Worm (Caenorhabditis elegans) whole organism, L4 larva: ENCODE results near the gene cup-16.

Experiments
- D1046.2 ChIP-seq: fragments of 200-800 bp; sonication (Bioruptor generic); IDR thresholded peaks from 2 replicates; pipeline ENCODE4 v1.3.6; 2022; ENCODE audit warnings: missing genetic modification characterization, missing compliant biosample characterization
- F10B5.3 ChIP-seq: sonication (generic microtip); optimal IDR thresholded peaks from 2 replicates; lab custom pipeline; 2016; ENCODE audit warnings: mild to moderate bottlenecking, missing genetic modification characterization, missing compliant biosample characterization
- F44E2.7 ChIP-seq: fragments of 200-800 bp; sonication (Bioruptor generic); IDR thresholded peaks from 2 replicates; pipeline ENCODE4 v2.1.2; 2022; ENCODE audit warnings: missing genetic modification characterization, missing compliant biosample characterization
- T26A8.4 ChIP-seq: fragments of 200-800 bp; sonication (Bioruptor generic); IDR thresholded peaks from 2 replicates; pipeline ENCODE4 v1.3.6; 2022; ENCODE audit warnings: missing genetic modification characterization, missing compliant biosample characterization
- Y48G9A.11 ChIP-seq: fragments of 200-800 bp; sonication (Bioruptor generic); IDR thresholded peaks from 2 replicates; pipeline ENCODE4 v1.3.6; 2022; ENCODE audit warnings: missing genetic modification reagents, missing genetic modification characterization, missing compliant biosample characterization
- Y5F2A.4 ChIP-seq: fragments of 200-800 bp; sonication (Bioruptor generic); optimal IDR thresholded peaks from 2 replicates; lab custom pipeline; 2018; ENCODE audit warnings: mild to moderate bottlenecking, missing genetic modification characterization, missing compliant biosample characterization
- aha-1 ChIP-seq: fragments of 150-350 bp; peaks from one replicate; lab custom pipeline; 2014; ENCODE audit warnings: missing biosample characterization, missing genetic modification characterization
- ceh-20 ChIP-seq: fragments of 200-800 bp; sonication (Bioruptor generic); IDR thresholded peaks from 2 replicates; pipeline ENCODE4 v1.3.6; 2022; ENCODE audit warnings: missing genetic modification reagents, missing genetic modification characterization, missing compliant biosample characterization
- cey-2 ChIP-seq: sonication (generic microtip); optimal IDR thresholded peaks from 3 replicates; lab custom pipeline; 2017; ENCODE audit warnings: missing genetic modification characterization, mild to moderate bottlenecking, missing compliant biosample characterization, antibody characterized with exemption, borderline replicate concordance; ENCODE audit not compliant: insufficient read depth
- daf-19 ChIP-seq: fragments of 200-800 bp; sonication (Bioruptor generic); conservative IDR thresholded peaks from 2 replicates; pipeline ENCODE4 v1.3.6; 2022; ENCODE audit warnings: missing genetic modification characterization, missing compliant biosample characterization
- dmd-9 ChIP-seq: fragments of 200-800 bp; sonication (Bioruptor generic); IDR thresholded peaks from 2 replicates; pipeline ENCODE4 v1.3.6; 2022; ENCODE audit warnings: missing genetic modification reagents, missing genetic modification characterization, missing compliant biosample characterization
- dpl-1 ChIP-seq: fragments of 150-350 bp; optimal IDR thresholded peaks from 2 replicates; lab custom pipeline; 2014; ENCODE audit warnings: missing biosample characterization, missing genetic modification reagents, missing genetic modification characterization
- dve-1 ChIP-seq: sonication (generic microtip); optimal IDR thresholded peaks from 2 replicates; lab custom pipeline; 2017; ENCODE audit warnings: antibody characterized with exemption, mild to moderate bottlenecking, missing genetic modification characterization, missing compliant biosample characterization; ENCODE audit not compliant: insufficient read depth
- fkh-10 ChIP-seq: fragments of 150-350 bp; optimal IDR thresholded peaks from 2 replicates; lab custom pipeline; 2014; ENCODE audit warnings: missing biosample characterization, missing genetic modification reagents, missing genetic modification characterization
- fos-1 ChIP-seq: fragments of 150-350 bp; optimal IDR thresholded peaks from 2 replicates; lab custom pipeline; 2014; ENCODE audit warnings: missing biosample characterization, missing genetic modification characterization
- gei-8 ChIP-seq: fragments of 200-800 bp; sonication (Bioruptor generic); optimal IDR thresholded peaks from 2 replicates; lab custom pipeline; 2018; ENCODE audit warnings: mild to moderate bottlenecking, missing genetic modification characterization, missing compliant biosample characterization
- hmg-1.1 ChIP-seq: fragments of 200-800 bp; sonication (Bioruptor generic); IDR thresholded peaks from 2 replicates; pipeline ENCODE4 v1.3.6; 2022; ENCODE audit warnings: missing genetic modification reagents, missing genetic modification characterization, missing compliant biosample characterization
- jun-1 ChIP-seq: fragments of 150-350 bp; optimal IDR thresholded peaks from 2 replicates; lab custom pipeline; 2014; ENCODE audit warnings: missing biosample characterization, missing genetic modification reagents, missing genetic modification characterization
- lin-13 ChIP-seq: fragments of 150-350 bp; optimal IDR thresholded peaks from 2 replicates; lab custom pipeline; 2014; ENCODE audit warnings: missing biosample characterization, missing genetic modification reagents, missing genetic modification characterization
- lin-15B ChIP-seq: fragments of 150-350 bp; sonication (generic microtip); optimal IDR thresholded peaks from 3 replicates; lab custom pipeline; 2014; ENCODE audit warnings: missing biosample characterization, missing genetic modification characterization
- lsy-2 ChIP-seq, 2 experiments: fragments of 150-350 bp in 1 of 2; sonication (generic microtip) in 1 of 2; optimal IDR thresholded peaks; 2 replicates each; lab custom pipeline; 2014 to 2017; ENCODE audit warnings: missing biosample characterization in 2 of 2, missing genetic modification characterization in 2 of 2
- madf-9 ChIP-seq: fragments of 200-800 bp; sonication (Bioruptor generic); conservative IDR thresholded peaks from 2 replicates; pipeline ENCODE4 v1.3.6; 2022; ENCODE audit warnings: missing genetic modification reagents, missing genetic modification characterization, missing compliant biosample characterization
- mep-1 ChIP-seq: fragments of 150-350 bp; sonication (generic microtip); optimal IDR thresholded peaks from 3 replicates; lab custom pipeline; 2014; ENCODE audit warnings: missing biosample characterization, missing genetic modification characterization
- mes-2 ChIP-seq: sonication (generic microtip); optimal IDR thresholded peaks from 2 replicates; lab custom pipeline; 2016; ENCODE audit warnings: missing genotype, mild to moderate bottlenecking, missing genetic modification characterization, missing compliant biosample characterization; ENCODE audit not compliant: poor library complexity, severe bottlenecking
- nhr-102 ChIP-seq: sonication (generic microtip); optimal IDR thresholded peaks from 2 replicates; lab custom pipeline; 2016; ENCODE audit warnings: mild to moderate bottlenecking, missing genetic modification characterization, moderate library complexity, missing compliant biosample characterization
- nhr-11 ChIP-seq: fragments of 150-350 bp; optimal IDR thresholded peaks from 2 replicates; lab custom pipeline; 2014; ENCODE audit warnings: missing biosample characterization, missing genetic modification characterization
- nhr-25 ChIP-seq: sonication (generic microtip); optimal IDR thresholded peaks from 2 replicates; lab custom pipeline; 2017; ENCODE audit warnings: missing genetic modification characterization, mild to moderate bottlenecking, missing compliant biosample characterization, antibody characterized with exemption, moderate library complexity, borderline replicate concordance; ENCODE audit not compliant: insufficient read depth
- nhr-28 ChIP-seq: fragments of 150-350 bp; optimal IDR thresholded peaks from 2 replicates; lab custom pipeline; 2014; ENCODE audit warnings: missing biosample characterization, missing genetic modification characterization
- nhr-48 ChIP-seq: sonication (generic microtip); optimal IDR thresholded peaks from 2 replicates; lab custom pipeline; 2016; ENCODE audit warnings: mild to moderate bottlenecking, missing genetic modification characterization, missing compliant biosample characterization
- nhr-6 ChIP-seq: fragments of 150-350 bp; optimal IDR thresholded peaks from 2 replicates; lab custom pipeline; 2014; ENCODE audit warnings: missing biosample characterization, missing genetic modification characterization
- nhr-76 ChIP-seq: fragments of 150-350 bp; optimal IDR thresholded peaks from 2 replicates; lab custom pipeline; 2014; ENCODE audit warnings: missing biosample characterization, missing genetic modification characterization
- nhr-77 ChIP-seq: fragments of 150-350 bp; optimal IDR thresholded peaks from 2 replicates; lab custom pipeline; 2014; ENCODE audit warnings: missing biosample characterization, missing genetic modification characterization
- pha-4 ChIP-seq, 2 experiments: fragments of 150-350 bp in 1 of 2; fragments of 200-800 bp in 1 of 2; sonication (Bioruptor generic) in 1 of 2; IDR thresholded peaks in 1 of 2; optimal IDR thresholded peaks in 1 of 2; 2 replicates each; pipeline versions ENCODE4 v1.3.6 to Lab custom; 2014 to 2022; ENCODE audit warnings: missing genetic modification characterization in 2 of 2, missing genetic modification reagents in 2 of 2, missing biosample characterization in 1 of 2, missing compliant biosample characterization in 1 of 2
- pqm-1 ChIP-seq: sonication (generic microtip); optimal IDR thresholded peaks from 2 replicates; lab custom pipeline; 2017; ENCODE audit warnings: missing biosample characterization, missing genetic modification characterization
- rbr-2 ChIP-seq: sonication (generic microtip); optimal IDR thresholded peaks from 2 replicates; lab custom pipeline; 2016; ENCODE audit warnings: missing genotype, missing genetic modification characterization, missing compliant biosample characterization
- sdz-12 ChIP-seq: fragments of 200-800 bp; sonication (Bioruptor generic); optimal IDR thresholded peaks from 2 replicates; lab custom pipeline; 2018; ENCODE audit warnings: mild to moderate bottlenecking, missing genetic modification characterization, missing compliant biosample characterization
- snpc-1.2 ChIP-seq: fragments of 200-800 bp; sonication (Bioruptor generic); IDR thresholded peaks from 2 replicates; pipeline ENCODE4 v1.3.6; 2022; ENCODE audit warnings: missing genetic modification reagents, missing genetic modification characterization, missing compliant biosample characterization
- spr-1 ChIP-seq: sonication (generic microtip); optimal IDR thresholded peaks from 2 replicates; lab custom pipeline; 2016; ENCODE audit warnings: mild to moderate bottlenecking, missing genetic modification characterization, missing compliant biosample characterization
- tra-1 ChIP-seq: fragments of 200-800 bp; sonication (Bioruptor generic); IDR thresholded peaks from 2 replicates; pipeline ENCODE4 v1.3.6; 2022; ENCODE audit warnings: missing genetic modification reagents, missing genetic modification characterization, missing compliant biosample characterization
- unc-130 ChIP-seq: sonication (generic microtip); optimal IDR thresholded peaks from 2 replicates; lab custom pipeline; 2016; ENCODE audit warnings: missing genetic modification reagents, missing genetic modification characterization, missing compliant biosample characterization
- unc-39 ChIP-seq: sonication (generic microtip); optimal IDR thresholded peaks from 2 replicates; lab custom pipeline; 2017; ENCODE audit warnings: missing biosample characterization, missing genetic modification characterization
- unc-62 ChIP-seq, 3 experiments: fragments of 150-350 bp in 1 of 3; sonication (generic microtip); optimal IDR thresholded peaks in 2 of 3; peaks in 1 of 3; 1 replicate in 1 of 3; 2 replicates in 2 of 3; lab custom pipeline; 2014 to 2017; ENCODE audit warnings: missing biosample characterization in 3 of 3, missing genetic modification characterization in 3 of 3, missing genetic modification reagents in 3 of 3, missing genotype in 1 of 3
- zfp-2 ChIP-seq: sonication (generic microtip); optimal IDR thresholded peaks from 2 replicates; lab custom pipeline; 2016; ENCODE audit warnings: mild to moderate bottlenecking, missing genetic modification characterization, missing compliant biosample characterization
- zfp-3 ChIP-seq: fragments of 200-800 bp; sonication (Bioruptor generic); conservative IDR thresholded peaks from 2 replicates; pipeline ENCODE4 v1.3.6; 2022; ENCODE audit warnings: missing genetic modification reagents, missing genetic modification characterization, missing compliant biosample characterization

The cup-16 gene

ce11 chrII:8741277-8741676 is 34.3 kb downstream of the cup-16 start (continued):
- no peak for TF ChIP-seq dmd-9 (GFP tag; lab: Robert Waterston, UW)
- no peak for TF ChIP-seq unc-39 (tag; lab: Kevin White, UChicago)
- no peak for TF ChIP-seq spr-1 (tag; lab: Kevin White, UChicago)
- TF ChIP-seq madf-9: no peak
- TF ChIP-seq zfp-2: no peak
- TF ChIP-seq nhr-102 (tag; lab: Kevin White, UChicago): no peak
- TF ChIP-seq lin-13 (GFP tag; lab: Kevin White, UChicago): no peak
- TF ChIP-seq pqm-1 (tag; lab: Kevin White, UChicago): no peak
- no peak for TF ChIP-seq jun-1 (tag; lab: Kevin White, UChicago)
- no peak for TF ChIP-seq nhr-6
- no peak for TF ChIP-seq gei-8 (GFP tag; lab: Kevin White, UChicago)
- TF ChIP-seq fos-1 (tag; lab: Kevin White, UChicago): no peak
- TF ChIP-seq, all 104 proteins: peak for 16

- TF ChIP-seq daf-19 (no peak), D1046.2 (no peak), nhr-6 (no peak), zfp-3 (GFP tag; lab: Robert Waterston, UW) (0 out of 2 replicates have a peak, but pooled peaks have one; percentile 6), nhr-25 (tag; lab: Kevin White, UChicago) (peak; percentile 66), snpc-1.2 (no peak), nhr-48 (tag; lab: Kevin White, UChicago) (peak; percentile 96), Y5F2A.4 (GFP tag; lab: Kevin White, UChicago) (no peak), nhr-76 (tag; lab: Kevin White, UChicago) (no peak), T26A8.4 (GFP tag; lab: Robert Waterston, UW) (no peak), madf-9 (no peak), jun-1 (tag; lab: Kevin White, UChicago) (no peak), lsy-2 (tag; optimal IDR thresholded peaks at IDR 0.05; lab: Kevin White, UChicago) (peak in 1 of 2 experiments; percentile 58), hmg-1.1 (GFP tag; lab: Robert Waterston, UW) (0 out of 2 replicates have a peak, but pooled peaks have one; percentile 8), lin-13 (GFP tag; lab: Kevin White, UChicago) (peak; percentile 15), unc-130 (no peak), F10B5.3 (tag; lab: Kevin White, UChicago) (no peak), nhr-77 (tag; lab: Kevin White, UChicago) (peak; percentile 30), F44E2.7 (GFP tag; lab: Robert Waterston, UW) (no peak), unc-62 (GFP tag; optimal IDR thresholded peaks at IDR 0.05 in 1 of 2; lab: Kevin White, UChicago) (peak in 1 of 2 experiments; percentile 99), unc-62 (tag; optimal IDR thresholded peaks at IDR 0.05; lab: Kevin White, UChicago) (no peak), nhr-102 (tag; lab: Kevin White, UChicago) (peak; percentile 58), dpl-1 (GFP tag; lab: Kevin White, UChicago) (peak; percentile 20), mep-1 (tag; lab: Kevin White, UChicago) (peak; percentile 34), Y48G9A.11 (no peak), ceh-20 (GFP tag; lab: Robert Waterston, UW) (no peak; the same call in 1 of the 2 replicates), gei-8 (GFP tag; lab: Kevin White, UChicago) (peak; percentile 79), nhr-28 (tag; lab: Kevin White, UChicago) (peak; percentile 94), dmd-9 (GFP tag; lab: Robert Waterston, UW) (no peak), nhr-11 (tag; lab: Kevin White, UChicago) (peak; percentile 97), lin-15B (no peak), mes-2 (tag; lab: Kevin White, UChicago) (peak; percentile 15), dve-1 (tag; lab: Kevin White, UChicago) (peak; percentile 68), sdz-12 (GFP tag; lab: Kevin White, UChicago) (no peak), aha-1 (peak; percentile 99), rbr-2 (tag; lab: Kevin White, UChicago) (peak; percentile 1), tra-1 (GFP tag; lab: Robert Waterston, UW) (peak; percentile 77), fkh-10 (no peak), pha-4 (GFP tag; IDR thresholded peaks at IDR 0.05; lab: Robert Waterston, UW) (peak; percentile 49; the same call in 1 of the 2 replicates), pha-4 (tag; optimal IDR thresholded peaks at IDR 0.05; lab: Kevin White, UChicago) (no peak), cey-2 (tag; lab: Kevin White, UChicago) (peak; percentile 74)
Measured at ce11 chrII:8742006-8742847, 35.3 kb downstream of the cup-16 start.
